Fruit fly (Drosophila melanogaster) whole organism, embryonic: ENCODE measurements around the gene CG4733.

ENCODE experiments used
- Atf6 ChIP-seq: fragments of 200-800 bp; sonication (Bioruptor generic); IDR thresholded peaks from 2 replicates; pipeline ENCODE4 v1.3.6; 2022; ENCODE audit warnings: missing biosample characterization, missing genetic modification characterization
- CG10209 ChIP-seq: fragments of 200-800 bp; sonication (Bioruptor generic); optimal IDR thresholded peaks from 3 replicates; lab custom pipeline; 2017; ENCODE audit warnings: missing biosample characterization, mild to moderate bottlenecking, missing genetic modification characterization, missing genetic modification reagents
- CG10366 ChIP-seq: fragments of 200-800 bp; sonication (Bioruptor generic); IDR thresholded peaks from 2 replicates; pipeline ENCODE4 v1.3.6; 2022; ENCODE audit warnings: missing biosample characterization, missing genetic modification characterization
- CG10654 ChIP-seq: fragments of 200-800 bp; sonication (Bioruptor generic); optimal IDR thresholded peaks from 2 replicates; lab custom pipeline; 2016; ENCODE audit warnings: missing biosample characterization, missing genetic modification characterization
- CG11085 ChIP-seq: fragments of 200-800 bp; sonication (Bioruptor generic); IDR thresholded peaks from 2 replicates; pipeline ENCODE4 v1.3.6; 2022; ENCODE audit warnings: missing biosample characterization, missing genetic modification characterization
- CG12104 ChIP-seq: fragments of 200-800 bp; sonication (Bioruptor generic); optimal IDR thresholded peaks from 3 replicates; lab custom pipeline; 2016; ENCODE audit warnings: missing biosample characterization, missing genetic modification characterization
- CG12236 ChIP-seq: fragments of 200-800 bp; sonication (Bioruptor generic); optimal IDR thresholded peaks from 2 replicates; lab custom pipeline; 2016; ENCODE audit warnings: missing biosample characterization, missing genetic modification characterization
- CG1792 ChIP-seq: fragments of 200-800 bp; sonication (Bioruptor generic); optimal IDR thresholded peaks from 2 replicates; lab custom pipeline; 2016; ENCODE audit warnings: missing biosample characterization, missing genetic modification characterization
- CG3163 ChIP-seq: fragments of 200-800 bp; sonication (Bioruptor generic); optimal IDR thresholded peaks from 3 replicates; lab custom pipeline; 2016; ENCODE audit warnings: missing biosample characterization, missing genetic modification characterization
- CG33213 ChIP-seq: fragments of 200-800 bp; sonication (Bioruptor generic); optimal IDR thresholded peaks from 3 replicates; lab custom pipeline; 2016; ENCODE audit warnings: missing biosample characterization, missing genetic modification characterization
- CG34224 ChIP-seq: fragments of 200-800 bp; sonication (Bioruptor generic); IDR thresholded peaks from 3 replicates; pipeline ENCODE4 v1.3.6; 2022; ENCODE audit warnings: missing biosample characterization, missing genetic modification characterization; ENCODE audit not compliant: partially characterized antibody
- CG4617 ChIP-seq: fragments of 200-800 bp; sonication (Bioruptor generic); optimal IDR thresholded peaks from 3 replicates; lab custom pipeline; 2016; ENCODE audit warnings: missing biosample characterization, missing genetic modification characterization, borderline replicate concordance
- CG6813 ChIP-seq: fragments of 200-800 bp; sonication (Bioruptor generic); optimal IDR thresholded peaks from 2 replicates; lab custom pipeline; 2017; ENCODE audit warnings: missing biosample characterization, missing genetic modification characterization, mild to moderate bottlenecking, moderate library complexity, missing genetic modification reagents
- CG7928 ChIP-seq: fragments of 200-800 bp; sonication (Bioruptor generic); optimal IDR thresholded peaks from 2 replicates; lab custom pipeline; 2017; ENCODE audit warnings: missing biosample characterization, mild to moderate bottlenecking, missing genetic modification characterization
- CG7963 ChIP-seq: fragments of 200-800 bp; sonication (Bioruptor generic); IDR thresholded peaks from 3 replicates; pipeline ENCODE4 v1.3.6; 2022; ENCODE audit warnings: missing biosample characterization, missing genetic modification characterization; ENCODE audit not compliant: partially characterized antibody
- CG8944 ChIP-seq: fragments of 200-800 bp; sonication (Bioruptor generic); optimal IDR thresholded peaks from 3 replicates; lab custom pipeline; 2016; ENCODE audit warnings: missing biosample characterization, missing genetic modification characterization
- CTCF ChIP-seq: fragments of 200-800 bp; sonication (Bioruptor generic); optimal IDR thresholded peaks from 2 replicates; lab custom pipeline; 2017; ENCODE audit warnings: missing biosample characterization, mild to moderate bottlenecking, missing genetic modification characterization, moderate library complexity
- Chrac-16 ChIP-seq: fragments of 200-800 bp; sonication (Bioruptor generic); optimal IDR thresholded peaks from 3 replicates; lab custom pipeline; 2016; ENCODE audit warnings: missing biosample characterization, missing genetic modification characterization
- D ChIP-seq, 2 experiments: fragments of 200-800 bp in 1 of 2; fragments of >200 bp in 1 of 2; sonication (Bioruptor generic) in 1 of 2; optimal IDR thresholded peaks; 2 replicates in 1 of 2; 3 replicates in 1 of 2; lab custom pipeline; 2017; ENCODE audit warnings: mild to moderate bottlenecking in 1 of 2, missing biosample characterization in 1 of 2, missing genetic modification characterization in 1 of 2, missing genetic modification reagents in 1 of 2
- D19B ChIP-seq: fragments of 200-800 bp; sonication (Bioruptor generic); optimal IDR thresholded peaks from 2 replicates; lab custom pipeline; 2017; ENCODE audit warnings: missing biosample characterization, mild to moderate bottlenecking, missing genetic modification characterization
- Gug ChIP-seq: fragments of 200-800 bp; sonication (Bioruptor generic); IDR thresholded peaks from 4 replicates; pipeline ENCODE4 v1.3.6; 2022; ENCODE audit warnings: missing biosample characterization, missing genetic modification characterization
- H15 ChIP-seq: fragments of 200-800 bp; sonication (Bioruptor generic); IDR thresholded peaks from 3 replicates; pipeline ENCODE4 v1.3.6; 2022; ENCODE audit warnings: missing biosample characterization, missing genetic modification characterization
- HHEX ChIP-seq: fragments of 200-800 bp; sonication (Bioruptor generic); optimal IDR thresholded peaks from 3 replicates; lab custom pipeline; 2017; ENCODE audit warnings: missing biosample characterization, mild to moderate bottlenecking, missing genetic modification characterization, missing genetic modification reagents
- HLH54F ChIP-seq: fragments of 200-800 bp; sonication (Bioruptor generic); optimal IDR thresholded peaks from 3 replicates; lab custom pipeline; 2016; ENCODE audit warnings: missing biosample characterization, missing genetic modification characterization
- Sox100B ChIP-seq: fragments of 200-800 bp; sonication (Bioruptor generic); optimal IDR thresholded peaks from 3 replicates; lab custom pipeline; 2018; ENCODE audit warnings: missing biosample characterization, mild to moderate bottlenecking, missing genetic modification characterization
- ara ChIP-seq: fragments of 200-800 bp; sonication (Bioruptor generic); IDR thresholded peaks from 2 replicates; pipeline ENCODE4 v1.3.6; 2022; ENCODE audit warnings: missing biosample characterization, missing genetic modification characterization
- ato ChIP-seq: fragments of 200-800 bp; sonication (Bioruptor generic); IDR thresholded peaks from 2 replicates; pipeline ENCODE4 v1.3.6; 2022; ENCODE audit warnings: missing biosample characterization, missing genetic modification characterization; ENCODE audit not compliant: partially characterized antibody
- bbx ChIP-seq: fragments of 200-800 bp; sonication (Bioruptor generic); IDR thresholded peaks from 2 replicates; pipeline ENCODE4 v1.3.6; 2022; ENCODE audit warnings: missing biosample characterization, missing genetic modification characterization; ENCODE audit not compliant: partially characterized antibody
- ewg ChIP-seq: fragments of 200-800 bp; sonication (Bioruptor generic); optimal IDR thresholded peaks from 3 replicates; lab custom pipeline; 2017; ENCODE audit warnings: mild to moderate bottlenecking, missing biosample characterization, missing genetic modification reagents, missing genetic modification characterization
- fd96Cb ChIP-seq: fragments of 200-800 bp; sonication (Bioruptor generic); optimal IDR thresholded peaks from 2 replicates; lab custom pipeline; 2018; ENCODE audit warnings: missing biosample characterization, mild to moderate bottlenecking, missing genetic modification characterization, moderate library complexity
- gfzf ChIP-seq: fragments of 200-800 bp; sonication (Bioruptor generic); optimal IDR thresholded peaks from 2 replicates; lab custom pipeline; 2016; ENCODE audit warnings: missing biosample characterization, mild to moderate bottlenecking, missing genetic modification characterization, moderate library complexity
- gt ChIP-seq: fragments of 200-800 bp; sonication (Bioruptor generic); IDR thresholded peaks from 2 replicates; pipeline ENCODE4 v1.3.6; 2022; ENCODE audit warnings: missing biosample characterization, missing genetic modification characterization
- hb ChIP-seq: fragments of 200-800 bp; sonication (Bioruptor generic); IDR thresholded peaks from 3 replicates; pipeline ENCODE4 v1.3.6; 2022; ENCODE audit warnings: missing biosample characterization, missing genetic modification characterization; ENCODE audit not compliant: partially characterized antibody
- lilli ChIP-seq: fragments of 200-800 bp; sonication (Bioruptor generic); optimal IDR thresholded peaks from 3 replicates; lab custom pipeline; 2016; ENCODE audit warnings: missing biosample characterization, missing genetic modification characterization
- maf-S ChIP-seq: fragments of 200-800 bp; sonication (Bioruptor generic); optimal IDR thresholded peaks from 2 replicates; lab custom pipeline; 2016; ENCODE audit warnings: missing biosample characterization, missing genetic modification characterization
- pan ChIP-seq, 4 experiments: fragments of >200 bp in 3 of 4; fragments of 200-800 bp in 1 of 4; sonication (Bioruptor generic) in 1 of 4; optimal IDR thresholded peaks in 3 of 4; IDR thresholded peaks in 1 of 4; 2 replicates each; pipeline versions ENCODE4 v1.3.6 to Lab custom; 2017 to 2022; ENCODE audit warnings: missing biosample characterization in 2 of 4, missing genetic modification characterization in 2 of 4, mixed read lengths in 1 of 4
- pnt ChIP-seq: fragments of 200-800 bp; sonication (Bioruptor generic); optimal IDR thresholded peaks from 3 replicates; lab custom pipeline; 2016; ENCODE audit warnings: missing biosample characterization, missing genetic modification characterization
- rib ChIP-seq: fragments of 200-800 bp; sonication (Bioruptor generic); IDR thresholded peaks from 2 replicates; pipeline ENCODE4 v1.3.6; 2022; ENCODE audit warnings: missing biosample characterization, missing genetic modification characterization
- salm ChIP-seq: fragments of 200-800 bp; sonication (Bioruptor generic); optimal IDR thresholded peaks from 2 replicates; lab custom pipeline; 2018; ENCODE audit warnings: missing biosample characterization, mild to moderate bottlenecking, missing genetic modification characterization
- sc ChIP-seq, 3 experiments: fragments of >200 bp in 2 of 3; fragments of 200-800 bp in 1 of 3; sonication (Bioruptor generic) in 1 of 3; optimal IDR thresholded peaks; 2 replicates in 2 of 3; 3 replicates in 1 of 3; lab custom pipeline; 2017; ENCODE audit warnings: mild to moderate bottlenecking in 1 of 3, missing biosample characterization in 1 of 3, missing genetic modification characterization in 1 of 3, missing genetic modification reagents in 1 of 3
- schlank ChIP-seq: fragments of 200-800 bp; sonication (Bioruptor generic); optimal IDR thresholded peaks from 2 replicates; lab custom pipeline; 2018; ENCODE audit warnings: missing biosample characterization, mild to moderate bottlenecking, missing genetic modification characterization
- scrt ChIP-seq: fragments of 200-800 bp; sonication (Bioruptor generic); optimal IDR thresholded peaks from 2 replicates; lab custom pipeline; 2018; ENCODE audit warnings: missing biosample characterization, mild to moderate bottlenecking, missing genetic modification characterization, moderate library complexity
- seq ChIP-seq: fragments of 200-800 bp; sonication (Bioruptor generic); IDR thresholded peaks from 2 replicates; pipeline ENCODE4 v1.3.6; 2022; ENCODE audit warnings: missing biosample characterization, missing genetic modification characterization
- slbo ChIP-seq: fragments of 200-800 bp; sonication (Bioruptor generic); IDR thresholded peaks from 2 replicates; pipeline ENCODE4 v1.3.6; 2022; ENCODE audit warnings: missing biosample characterization, missing genetic modification characterization
- ssp ChIP-seq: fragments of 200-800 bp; sonication (Bioruptor generic); IDR thresholded peaks from 2 replicates; pipeline ENCODE4 v1.3.6; 2022; ENCODE audit warnings: missing biosample characterization, missing genetic modification characterization
- vfl ChIP-seq: fragments of 200-800 bp; sonication (Bioruptor generic); optimal IDR thresholded peaks from 2 replicates; lab custom pipeline; 2016; ENCODE audit warnings: missing biosample characterization, missing genetic modification characterization
- zf30C ChIP-seq: fragments of 200-800 bp; sonication (Bioruptor generic); optimal IDR thresholded peaks from 3 replicates; lab custom pipeline; 2018; ENCODE audit warnings: missing biosample characterization, mild to moderate bottlenecking, missing genetic modification characterization

CG4733 gene

dm6 chr3R:19860996-19861719 lies 29.3 kb upstream of the CG4733 start, which contains the start of the genes Ire1 and Mrm2 (continued):
- TF ChIP-seq slbo (GFP tag; lab: Robert Waterston, UW) (peak; percentile 93), ewg (GFP tag; lab: Kevin White, UChicago) (peak; percentile 66), gt (GFP tag; lab: Robert Waterston, UW) (peak; percentile 38; the same call in 1 of the 2 replicates), ara (GFP tag; lab: Robert Waterston, UW) (peak; percentile 65; the same call in 1 of the 2 replicates), D19B (GFP tag; lab: Kevin White, UChicago) (peak; percentile 34), Atf6 (GFP tag; lab: Robert Waterston, UW) (peak; percentile 64), pan (optimal IDR thresholded peaks at IDR 0.05; lab: Kevin White, UChicago) (no peak), pan (GFP tag; optimal IDR thresholded peaks at IDR 0.05 in 1 of 2, IDR thresholded peaks at IDR 0.05 in 1 of 2) (peak in 1 of 2 experiments; percentile 78), CG10209 (peak; percentile 67), H15 (GFP tag; lab: Robert Waterston, UW) (peak; percentile 21; the same call in 1 of the 3 replicates), Gug (GFP tag; lab: Robert Waterston, UW) (peak; percentile 88), Chrac-16 (GFP tag; lab: Kevin White, UChicago) (peak; percentile 78), schlank (tag; lab: Kevin White, UChicago) (peak; percentile 39), sc (optimal IDR thresholded peaks at IDR 0.05; lab: Kevin White, UChicago) (no peak), sc (GFP tag; optimal IDR thresholded peaks at IDR 0.05; lab: Kevin White, UChicago) (no peak), zf30C (no peak), lilli (GFP tag; lab: Kevin White, UChicago) (peak; percentile 91), maf-S (GFP tag; lab: Kevin White, UChicago) (peak; percentile 84), fd96Cb (tag; lab: Kevin White, UChicago) (peak; percentile 74), CG3163 (GFP tag; lab: Kevin White, UChicago) (peak; percentile 75), CG4617 (GFP tag; lab: Kevin White, UChicago) (peak; percentile 94), ato (GFP tag; lab: Robert Waterston, UW) (no peak), CG34224 (GFP tag; lab: Robert Waterston, UW) (peak; percentile 79), CG6813 (no peak), ssp (GFP tag; lab: Robert Waterston, UW) (peak; percentile 100), bbx (GFP tag; lab: Robert Waterston, UW) (peak; percentile 52), CG8944 (GFP tag; lab: Kevin White, UChicago) (peak; percentile 84), CG7963 (no peak; the same call in 2 of the 3 replicates), HHEX (GFP tag; lab: Kevin White, UChicago) (peak; percentile 53), rib (GFP tag; lab: Robert Waterston, UW) (peak; percentile 32; the same call in 1 of the 2 replicates), D (optimal IDR thresholded peaks at IDR 0.05; lab: Kevin White, UChicago) (no peak), D (GFP tag; optimal IDR thresholded peaks at IDR 0.05; lab: Kevin White, UChicago) (peak; percentile 53), CTCF (GFP tag; lab: Kevin White, UChicago) (no peak), pnt (GFP tag; lab: Kevin White, UChicago) (peak; percentile 92), vfl (GFP tag; lab: Kevin White, UChicago) (peak; percentile 85), HLH54F (GFP tag; lab: Kevin White, UChicago) (peak; percentile 92), scrt (peak; percentile 36), CG10366 (peak; percentile 76), CG33213 (peak; percentile 87), hb (GFP tag; lab: Robert Waterston, UW) (peak; percentile 77), CG10654 (GFP tag; lab: Kevin White, UChicago) (peak; percentile 69), gfzf (peak; percentile 98), CG11085 (GFP tag; lab: Robert Waterston, UW) (peak; percentile 72), CG12236 (GFP tag; lab: Kevin White, UChicago) (peak; percentile 71), CG12104 (GFP tag; lab: Kevin White, UChicago) (peak; percentile 64), seq (GFP tag; lab: Robert Waterston, UW) (peak; percentile 29; the same call in 1 of the 2 replicates), CG1792 (GFP tag; lab: Kevin White, UChicago) (peak; percentile 52), Sox100B (GFP tag; lab: Kevin White, UChicago) (peak; percentile 15), salm (tag; lab: Kevin White, UChicago) (peak; percentile 21), CG7928 (GFP tag; lab: Kevin White, UChicago) (peak; percentile 41)
